Worm (Caenorhabditis elegans): Measurements from ENCODE around the gene fask-1.

fask-1 gene

DNA sequence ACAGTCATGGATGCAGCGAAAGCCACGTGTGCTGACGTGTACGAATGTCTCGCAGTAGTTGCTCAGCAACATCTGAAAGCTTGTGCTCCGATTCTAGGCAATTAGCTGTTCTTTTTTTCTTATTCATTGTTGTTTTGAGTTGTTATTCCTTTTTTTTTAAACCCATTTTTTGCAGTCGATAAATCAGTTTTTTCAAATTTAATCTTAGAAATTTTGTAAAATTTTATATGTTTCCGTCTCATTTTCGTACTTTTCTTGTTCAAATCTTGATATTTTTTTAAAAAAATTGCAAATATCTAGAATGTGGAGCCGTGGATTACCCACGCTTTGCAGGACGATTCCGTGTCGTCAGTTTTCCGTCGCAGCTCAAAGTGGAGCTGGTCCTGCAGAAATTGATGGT lies at the start of gene fask-1:
Gene fask-1, plus strand, starts transcription at position 301 of the 400 bp plus-strand sequence.
- TF ChIP-seq dao-5 (tag; optimal IDR thresholded peaks at IDR 0.05) = no peak
- no peak for TF ChIP-seq W03F9.2 (tag; optimal IDR thresholded peaks at IDR 0.05)
- TF ChIP-seq him-1 (tag; optimal IDR thresholded peaks at IDR 0.05) = no peak

DNA sequence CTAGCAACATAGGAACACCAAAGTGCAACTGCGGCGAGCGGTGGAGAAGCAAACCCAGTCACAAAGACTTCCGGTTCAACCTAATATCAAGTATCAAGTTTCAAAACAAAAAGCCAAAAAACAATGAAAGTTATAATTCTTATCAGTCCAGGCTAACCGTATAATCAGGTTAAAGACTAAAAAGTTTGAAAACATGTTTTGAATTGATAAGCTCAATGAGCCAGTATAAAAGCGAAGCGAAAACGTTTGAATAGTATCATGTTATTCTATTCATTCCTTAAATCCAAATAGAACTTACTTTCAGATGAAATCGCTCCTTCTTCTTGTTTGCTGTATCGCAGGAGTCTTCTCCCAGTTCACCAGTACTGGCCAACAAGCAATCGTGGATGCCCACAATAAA lies 49.4 kb upstream of the fask-1 start, which contains the start of gene scl-11:
Gene scl-11, plus strand, starts transcription at position 301 of the 400 bp plus-strand sequence.
- TF ChIP-seq dao-5 (tag; optimal IDR thresholded peaks at IDR 0.05) (no peak), W03F9.2 (tag; optimal IDR thresholded peaks at IDR 0.05) (no peak), him-1 (tag; optimal IDR thresholded peaks at IDR 0.05) (no peak)

ce11 chrIV:13052568-13052967 lies 47.9 kb upstream of the fask-1 start, which contains the start of gene F49E11.7:
F49E11.7 (plus strand) TSS chrIV:13052868.
- no peak for TF ChIP-seq him-1 (tag; optimal IDR thresholded peaks at IDR 0.05)
- no peak for TF ChIP-seq dao-5 (tag; optimal IDR thresholded peaks at IDR 0.05)
- no peak for TF ChIP-seq W03F9.2 (tag; optimal IDR thresholded peaks at IDR 0.05)

DNA sequence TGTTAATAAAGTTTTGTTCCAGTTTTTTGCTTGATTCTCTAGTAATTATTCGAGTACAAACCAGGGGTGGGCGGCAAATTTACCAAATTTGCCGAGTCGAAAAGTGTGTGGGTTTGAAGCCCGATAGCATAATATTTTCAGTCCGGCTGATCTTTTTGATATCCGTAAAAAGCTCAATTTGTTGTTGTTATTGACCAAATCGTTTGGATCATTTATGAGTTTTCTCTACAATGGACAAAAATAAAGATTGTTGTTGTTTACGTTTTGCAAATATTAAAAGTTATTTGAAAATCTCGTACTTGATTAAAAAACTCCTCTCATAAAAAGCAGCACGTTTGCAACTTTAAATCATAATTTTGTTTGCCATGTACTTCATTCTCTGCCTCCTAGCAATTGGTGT lies 44.5 kb upstream of the fask-1 start, which contains the start of gene scl-1:
Gene scl-1, plus strand, starts transcription at position 301 of the 400 bp plus-strand sequence.
- no peak for TF ChIP-seq him-1 (tag; optimal IDR thresholded peaks at IDR 0.05)
- TF ChIP-seq dao-5 (tag; optimal IDR thresholded peaks at IDR 0.05) = no peak
- TF ChIP-seq W03F9.2 (tag; optimal IDR thresholded peaks at IDR 0.05) = no peak

DNA sequence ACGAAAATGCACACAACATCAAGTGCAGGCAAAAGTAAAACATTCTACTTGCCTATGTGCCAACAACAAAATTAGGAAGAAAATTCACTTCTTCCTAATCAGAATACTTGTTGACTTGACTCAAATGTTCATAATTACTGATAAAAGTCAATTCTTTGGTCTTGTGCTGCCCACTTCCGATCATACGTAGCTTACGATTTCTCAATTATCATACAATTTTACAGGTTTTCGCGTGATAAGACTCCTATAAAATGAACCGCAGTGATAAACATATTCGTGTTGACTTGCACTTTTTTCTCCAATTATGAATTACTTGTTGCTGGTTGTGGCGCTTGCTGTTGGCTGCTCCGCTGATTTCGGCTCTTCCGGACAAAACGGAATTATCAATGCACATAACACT lies 43.1 kb upstream of the fask-1 start, which contains the start of gene scl-2:
Gene scl-2, plus strand, starts transcription at position 293 of the 400 bp plus-strand sequence.
- TF ChIP-seq dao-5 (tag; optimal IDR thresholded peaks at IDR 0.05) (no peak), W03F9.2 (tag; optimal IDR thresholded peaks at IDR 0.05) (no peak), him-1 (tag; optimal IDR thresholded peaks at IDR 0.05) (no peak)

DNA sequence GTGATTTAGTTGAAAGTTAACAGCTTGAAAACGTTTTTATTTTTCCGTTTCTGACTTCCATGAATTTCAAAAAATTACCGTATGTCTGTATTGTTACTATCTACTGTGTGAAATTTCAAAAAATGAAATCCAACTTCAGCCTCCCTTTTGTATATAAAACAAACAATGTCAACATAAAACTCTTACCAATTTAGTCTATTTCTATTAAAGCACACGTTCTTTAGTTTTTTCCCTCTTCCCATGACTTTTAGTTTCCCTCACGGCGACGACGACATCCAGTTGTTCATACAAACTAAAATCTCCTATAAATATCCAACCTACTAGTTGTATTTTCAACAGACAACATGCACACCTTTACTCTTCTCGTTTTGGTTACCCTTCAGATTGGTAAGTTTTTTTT lies 41.2 kb upstream of the fask-1 start, which contains the start of gene scl-3:
Gene scl-3, plus strand, starts transcription at position 301 of the 400 bp plus-strand sequence.
- TF ChIP-seq dao-5 (tag; optimal IDR thresholded peaks at IDR 0.05) (no peak), him-1 (tag; optimal IDR thresholded peaks at IDR 0.05) (no peak), W03F9.2 (tag; optimal IDR thresholded peaks at IDR 0.05) (no peak)

DNA sequence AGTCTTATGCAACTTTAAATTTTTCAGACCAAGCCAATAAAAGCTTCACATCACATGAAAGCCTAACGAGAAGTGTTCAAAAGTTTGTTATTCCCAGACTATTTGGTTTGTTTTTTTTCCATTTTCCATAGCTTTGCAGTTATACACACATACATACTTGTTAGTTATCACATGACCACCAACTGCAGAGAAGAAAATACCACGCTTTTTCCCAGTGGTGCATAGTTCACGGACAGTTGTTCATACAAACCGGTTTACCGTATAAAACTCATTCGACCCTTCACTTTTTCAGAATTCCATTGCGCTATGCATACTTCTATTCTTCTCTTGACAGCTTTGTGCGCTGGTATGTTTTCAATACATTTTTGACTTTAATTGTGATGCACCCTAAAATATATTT lies 36.8 kb upstream of the fask-1 start, which contains the start of gene scl-5:
Gene scl-5, plus strand, starts transcription at position 301 of the 400 bp plus-strand sequence.
- TF ChIP-seq him-1 (tag; optimal IDR thresholded peaks at IDR 0.05) = no peak
- TF ChIP-seq W03F9.2 (tag; optimal IDR thresholded peaks at IDR 0.05) = no peak
- no peak for TF ChIP-seq dao-5 (tag; optimal IDR thresholded peaks at IDR 0.05)

DNA sequence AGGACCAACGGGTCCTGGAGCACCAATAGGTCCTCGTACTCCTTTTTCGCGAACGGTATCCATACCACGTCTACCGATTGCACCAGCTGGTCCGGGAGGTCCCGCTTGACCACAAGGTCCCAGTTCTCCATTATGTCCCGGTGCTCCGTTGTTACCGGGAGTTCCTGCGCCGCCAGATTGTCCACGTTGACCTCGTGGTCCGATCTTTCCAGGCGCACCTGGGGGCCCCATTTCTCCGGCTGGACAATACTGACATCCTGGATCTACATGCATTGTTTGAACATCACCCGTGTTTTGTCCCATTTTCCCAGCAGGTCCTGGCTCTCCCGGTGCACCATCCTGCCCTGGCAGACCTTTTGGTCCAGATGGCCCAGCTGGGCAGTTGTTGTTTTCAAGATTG lies 34.5 kb upstream of the fask-1 start:
- no peak for TF ChIP-seq W03F9.2 (tag; optimal IDR thresholded peaks at IDR 0.05)
- no peak for TF ChIP-seq him-1 (tag; optimal IDR thresholded peaks at IDR 0.05)
- TF ChIP-seq dao-5 (tag; optimal IDR thresholded peaks at IDR 0.05) = no peak

DNA sequence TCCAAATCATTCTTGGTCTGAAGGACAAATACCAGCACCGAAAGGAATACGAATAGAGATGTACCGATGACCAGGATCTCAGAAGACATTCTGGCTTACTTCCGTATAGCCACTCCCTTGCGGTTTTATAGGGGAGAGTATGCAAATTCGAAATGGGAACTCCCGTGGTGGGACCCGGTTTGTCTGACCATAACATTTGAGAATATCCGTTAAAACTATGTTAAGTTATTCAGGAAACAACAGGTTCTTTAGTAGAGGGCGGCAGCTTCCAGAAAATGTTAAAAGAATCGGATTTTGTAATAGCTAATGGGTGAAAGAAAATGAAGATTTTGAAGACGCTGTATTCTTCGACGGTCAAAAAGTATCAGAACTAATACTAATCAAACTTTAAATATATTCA lies 33.3 kb upstream of the fask-1 start, which contains the start of gene col-131:
Gene col-131, minus strand, starts transcription at position 101 of the 400 bp plus-strand sequence.
- TF ChIP-seq him-1 (tag; optimal IDR thresholded peaks at IDR 0.05) (no peak), W03F9.2 (tag; optimal IDR thresholded peaks at IDR 0.05) (no peak), dao-5 (tag; optimal IDR thresholded peaks at IDR 0.05) (no peak)

ce11 chrIV:13068451-13068850 lies 32.1 kb upstream of the fask-1 start, which contains the start of gene scl-6:
scl-6 (plus strand) TSS chrIV:13068751.
- TF ChIP-seq W03F9.2 (tag; optimal IDR thresholded peaks at IDR 0.05) = no peak
- no peak for TF ChIP-seq dao-5 (tag; optimal IDR thresholded peaks at IDR 0.05)
- TF ChIP-seq him-1 (tag; optimal IDR thresholded peaks at IDR 0.05) = no peak

DNA sequence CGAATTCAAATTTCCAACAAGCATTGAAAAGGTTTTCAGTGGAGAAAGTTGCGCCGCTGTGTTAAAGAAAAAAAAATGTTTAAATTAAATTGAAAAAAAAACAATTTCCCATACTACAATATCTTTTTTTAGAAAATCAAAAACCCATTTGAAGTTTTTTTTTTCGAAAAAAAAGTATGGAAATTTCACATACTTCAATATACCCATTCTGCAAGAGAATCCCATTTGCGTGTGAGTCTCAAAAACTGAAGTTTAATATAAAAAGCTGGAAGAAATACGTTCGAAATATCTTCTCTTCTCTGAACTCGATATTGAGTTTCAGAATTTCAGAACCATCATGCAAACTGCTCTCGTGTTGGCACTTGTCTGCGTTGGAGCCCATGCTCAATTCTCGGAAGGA lies 30.4 kb upstream of the fask-1 start, which contains the start of gene scl-7:
Gene scl-7, plus strand, starts transcription at position 301 of the 400 bp plus-strand sequence.
- TF ChIP-seq dao-5 (tag; optimal IDR thresholded peaks at IDR 0.05) (no peak), W03F9.2 (tag; optimal IDR thresholded peaks at IDR 0.05) (no peak), him-1 (tag; optimal IDR thresholded peaks at IDR 0.05) (no peak)

DNA sequence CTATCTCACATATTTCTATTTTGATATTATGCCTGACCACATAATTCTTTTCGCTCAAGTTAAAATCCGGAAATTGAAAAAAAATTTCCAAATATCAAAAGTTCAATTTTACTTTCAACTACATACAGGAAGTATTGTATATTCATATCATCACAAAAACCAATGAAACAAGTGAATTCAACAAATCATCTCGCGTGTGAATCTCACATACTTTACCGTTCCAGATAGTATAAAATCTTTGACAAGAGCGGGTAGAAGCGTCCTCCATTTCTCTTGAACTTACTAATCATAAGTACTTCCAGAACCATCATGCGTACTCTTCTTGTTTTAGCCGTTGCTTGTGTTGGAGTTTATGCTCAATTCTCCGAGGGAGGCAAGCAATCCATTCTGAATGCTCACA lies 29.1 kb upstream of the fask-1 start, which contains the start of gene scl-8:
Gene scl-8, plus strand, starts transcription at position 301 of the 400 bp plus-strand sequence.
- TF ChIP-seq him-1 (tag; optimal IDR thresholded peaks at IDR 0.05) (no peak), W03F9.2 (tag; optimal IDR thresholded peaks at IDR 0.05) (no peak), dao-5 (tag; optimal IDR thresholded peaks at IDR 0.05) (no peak)

ce11 chrIV:13075625-13076252 lies 24.8 kb upstream of the fask-1 start:
- no peak for TF ChIP-seq dao-5 (tag; optimal IDR thresholded peaks at IDR 0.05)
- no peak for TF ChIP-seq him-1 (tag; optimal IDR thresholded peaks at IDR 0.05)
- TF ChIP-seq W03F9.2 (tag; optimal IDR thresholded peaks at IDR 0.05) = no peak

DNA sequence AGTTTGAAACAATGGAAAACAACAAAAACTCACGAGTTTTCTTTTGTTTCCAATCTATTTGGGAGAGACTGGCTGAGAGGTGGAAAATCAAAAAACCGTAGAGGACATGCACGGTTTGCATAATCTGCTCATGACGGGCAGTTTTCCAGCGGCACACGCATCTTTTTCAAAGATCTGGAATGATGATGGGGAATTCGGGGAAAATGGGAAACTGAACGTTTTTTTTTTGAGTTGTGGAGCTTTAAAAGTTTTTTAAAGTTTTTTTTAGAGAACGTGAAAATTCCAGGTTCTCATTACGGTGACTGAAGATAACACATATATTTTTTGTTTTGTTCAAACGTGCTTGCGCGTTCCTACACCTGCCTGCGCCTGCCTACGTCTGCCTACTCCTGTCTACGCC lies 23.9 kb upstream of the fask-1 start, which contains the start of gene C39E9.7:
Gene C39E9.7, minus strand, starts transcription at position 101 of the 400 bp plus-strand sequence.
- TF ChIP-seq dao-5 (tag; optimal IDR thresholded peaks at IDR 0.05) (no peak), him-1 (tag; optimal IDR thresholded peaks at IDR 0.05) (no peak), W03F9.2 (tag; optimal IDR thresholded peaks at IDR 0.05) (no peak)

Data from whole organism, L4/young adult.